Worm (Caenorhabditis elegans): Measurements from ENCODE around the gene vrp-1.

DNA sequence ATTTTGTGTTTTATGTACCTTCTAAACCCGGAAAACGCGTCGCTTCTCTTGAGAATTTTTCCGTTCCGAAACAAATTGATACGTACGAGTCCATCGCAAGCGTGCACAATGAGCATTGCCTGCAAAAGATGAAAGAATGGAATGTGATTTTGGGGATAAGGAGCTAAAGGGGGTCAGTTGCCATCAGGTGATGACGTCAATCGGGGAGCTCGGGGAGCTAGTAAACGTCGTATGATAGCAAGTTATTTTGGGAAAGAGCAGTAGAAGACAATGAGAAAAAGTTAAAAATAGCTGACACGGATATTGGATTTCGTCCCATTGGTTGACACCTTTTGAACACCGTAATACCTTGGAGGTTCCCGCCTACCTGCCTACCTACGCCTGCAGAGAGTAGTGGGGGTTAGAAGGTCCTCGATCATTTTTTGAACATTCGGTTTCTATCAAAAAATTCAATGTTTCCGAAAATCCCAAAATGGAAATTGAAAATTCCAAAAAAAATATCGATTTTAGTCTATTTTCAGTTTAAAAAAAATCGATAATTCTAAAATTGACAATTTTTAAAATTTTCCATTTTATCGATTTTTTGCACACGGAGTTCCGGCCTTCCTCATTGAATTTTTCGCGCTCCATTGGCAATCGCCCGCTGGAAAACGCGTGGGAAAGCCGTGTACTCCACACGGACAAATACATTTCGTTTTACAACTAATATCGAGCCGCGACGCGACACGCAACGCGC, 13.7 kb downstream of the vrp-1 start:
- TF ChIP-seq dao-5 (tag; optimal IDR thresholded peaks at IDR 0.05) (no peak), W03F9.2 (tag; optimal IDR thresholded peaks at IDR 0.05) (no peak), him-1 (tag; optimal IDR thresholded peaks at IDR 0.05) (no peak)
